Worm (Caenorhabditis elegans) whole organism, L2 larva: Measurements from ENCODE around the gene C01G10.17.

ENCODE experiments used
- C34F6.9 ChIP-seq: fragments of 150-350 bp; optimal IDR thresholded peaks from 2 replicates; lab custom pipeline; 2014; ENCODE audit warnings: missing biosample characterization, missing genetic modification characterization
- F13H6.1 ChIP-seq: sonication (generic microtip); optimal IDR thresholded peaks from 2 replicates; lab custom pipeline; 2016; ENCODE audit warnings: missing genetic modification characterization, missing compliant biosample characterization
- R02D3.7 ChIP-seq: fragments of 150-350 bp; optimal IDR thresholded peaks from 2 replicates; lab custom pipeline; 2014; ENCODE audit warnings: missing biosample characterization, missing genetic modification characterization
- Y55F3AM.14 ChIP-seq: fragments of 200-800 bp; sonication (Bioruptor generic); optimal IDR thresholded peaks from 2 replicates; lab custom pipeline; 2018; ENCODE audit warnings: mild to moderate bottlenecking, missing genetic modification characterization, missing compliant biosample characterization
- ZK546.5 ChIP-seq: sonication (generic microtip); optimal IDR thresholded peaks from 2 replicates; lab custom pipeline; 2017; ENCODE audit warnings: missing biosample characterization, missing genetic modification characterization
- alr-1 ChIP-seq: fragments of 150-350 bp; optimal IDR thresholded peaks from 2 replicates; lab custom pipeline; 2014; ENCODE audit warnings: missing biosample characterization, missing genetic modification characterization
- aly-2 ChIP-seq: fragments of 150-350 bp; optimal IDR thresholded peaks from 2 replicates; lab custom pipeline; 2014; ENCODE audit warnings: missing biosample characterization, missing genetic modification characterization
- ama-1 ChIP-seq: fragments of 150-350 bp; optimal IDR thresholded peaks from 2 replicates; lab custom pipeline; 2018; ENCODE audit warnings: inconsistent platforms
- blmp-1 ChIP-seq: sonication (generic microtip); optimal IDR thresholded peaks from 2 replicates; lab custom pipeline; 2017; ENCODE audit warnings: missing genetic modification characterization, mild to moderate bottlenecking, missing compliant biosample characterization, antibody characterized with exemption, moderate library complexity; ENCODE audit not compliant: insufficient read depth
- ceh-16 ChIP-seq: fragments of 150-350 bp; optimal IDR thresholded peaks from 2 replicates; lab custom pipeline; 2014; ENCODE audit warnings: missing biosample characterization, missing genetic modification characterization
- ceh-82 ChIP-seq: fragments of 150-350 bp; optimal IDR thresholded peaks from 2 replicates; lab custom pipeline; 2014; ENCODE audit warnings: missing biosample characterization, missing genetic modification characterization
- crh-2 ChIP-seq: sonication (generic microtip); optimal IDR thresholded peaks from 2 replicates; lab custom pipeline; 2017; ENCODE audit warnings: missing biosample characterization, missing genetic modification characterization
- dmd-4 ChIP-seq: sonication (generic microtip); optimal IDR thresholded peaks from 2 replicates; lab custom pipeline; 2017; ENCODE audit warnings: missing biosample characterization, missing genetic modification characterization
- egl-27 ChIP-seq: sonication (generic microtip); optimal IDR thresholded peaks from 3 replicates; lab custom pipeline; 2017; ENCODE audit warnings: missing biosample characterization, missing genetic modification reagents, missing genetic modification characterization
- elt-1 ChIP-seq: fragments of 150-350 bp; optimal IDR thresholded peaks from 2 replicates; lab custom pipeline; 2014; ENCODE audit warnings: missing biosample characterization, missing genetic modification characterization
- elt-3 ChIP-seq: sonication (generic microtip); optimal IDR thresholded peaks from 2 replicates; lab custom pipeline; 2017; ENCODE audit warnings: missing biosample characterization, missing genetic modification characterization
- fos-1 ChIP-seq: fragments of 150-350 bp; optimal IDR thresholded peaks from 2 replicates; lab custom pipeline; 2014; ENCODE audit warnings: missing biosample characterization, missing genetic modification characterization
- gmeb-1 ChIP-seq: fragments of 150-350 bp; optimal IDR thresholded peaks from 2 replicates; lab custom pipeline; 2014; ENCODE audit warnings: missing biosample characterization, missing genetic modification characterization
- lin-11 ChIP-seq: fragments of 150-350 bp; sonication (generic microtip); optimal IDR thresholded peaks from 2 replicates; lab custom pipeline; 2014; ENCODE audit warnings: missing biosample characterization, missing genetic modification characterization, inconsistent platforms, mixed read lengths
- lin-13 ChIP-seq: fragments of 150-350 bp; optimal IDR thresholded peaks from 2 replicates; lab custom pipeline; 2014; ENCODE audit warnings: missing biosample characterization, missing genetic modification reagents, missing genetic modification characterization
- lin-39 ChIP-seq: fragments of 150-350 bp; optimal IDR thresholded peaks from 2 replicates; lab custom pipeline; 2014; ENCODE audit warnings: missing biosample characterization, missing genetic modification reagents, missing genetic modification characterization
- lsy-2 ChIP-seq, 2 experiments: fragments of 150-350 bp in 1 of 2; sonication (generic microtip) in 1 of 2; optimal IDR thresholded peaks; 2 replicates each; lab custom pipeline; 2014 to 2017; ENCODE audit warnings: missing biosample characterization in 2 of 2, missing genetic modification characterization in 2 of 2
- mab-5 ChIP-seq: fragments of 150-350 bp; optimal IDR thresholded peaks from 2 replicates; lab custom pipeline; 2014; ENCODE audit warnings: missing biosample characterization, missing genetic modification characterization
- mbf-1 ChIP-seq: sonication (generic microtip); optimal IDR thresholded peaks from 2 replicates; lab custom pipeline; 2017; ENCODE audit warnings: missing biosample characterization, missing genetic modification characterization
- mdl-1 ChIP-seq, 2 experiments: fragments of 150-350 bp in 1 of 2; sonication (generic microtip) in 1 of 2; optimal IDR thresholded peaks; 2 replicates each; lab custom pipeline; 2017; ENCODE audit warnings: missing biosample characterization in 2 of 2, missing genetic modification characterization in 2 of 2
- nhr-10 ChIP-seq: sonication (generic microtip); optimal IDR thresholded peaks from 2 replicates; lab custom pipeline; 2017; ENCODE audit warnings: missing biosample characterization, missing genetic modification characterization
- nhr-11 ChIP-seq: fragments of 150-350 bp; optimal IDR thresholded peaks from 2 replicates; lab custom pipeline; 2014; ENCODE audit warnings: missing biosample characterization, missing genetic modification characterization
- nhr-12 ChIP-seq: fragments of 150-350 bp; optimal IDR thresholded peaks from 2 replicates; lab custom pipeline; 2014; ENCODE audit warnings: missing biosample characterization, missing genetic modification characterization
- nhr-129 ChIP-seq: fragments of 150-350 bp; optimal IDR thresholded peaks from 2 replicates; lab custom pipeline; 2014; ENCODE audit warnings: missing biosample characterization, missing genetic modification characterization
- nhr-21 ChIP-seq: fragments of 150-350 bp; optimal IDR thresholded peaks from 2 replicates; lab custom pipeline; 2014; ENCODE audit warnings: missing biosample characterization, missing genetic modification characterization
- nhr-23 ChIP-seq: fragments of 150-350 bp; optimal IDR thresholded peaks from 2 replicates; lab custom pipeline; 2014; ENCODE audit warnings: missing biosample characterization, missing genetic modification reagents, missing genetic modification characterization
- nhr-237 ChIP-seq: fragments of 150-350 bp; optimal IDR thresholded peaks from 2 replicates; lab custom pipeline; 2014; ENCODE audit warnings: missing biosample characterization, missing genetic modification characterization
- nhr-25 ChIP-seq: fragments of 150-350 bp; sonication (generic microtip); optimal IDR thresholded peaks from 3 replicates; lab custom pipeline; 2014; ENCODE audit warnings: missing biosample characterization, missing genetic modification characterization
- nhr-6 ChIP-seq: fragments of 150-350 bp; optimal IDR thresholded peaks from 2 replicates; lab custom pipeline; 2014; ENCODE audit warnings: missing biosample characterization, missing genetic modification characterization
- nhr-77 ChIP-seq: fragments of 150-350 bp; optimal IDR thresholded peaks from 2 replicates; lab custom pipeline; 2014; ENCODE audit warnings: missing biosample characterization, missing genetic modification characterization
- peb-1 ChIP-seq: fragments of 150-350 bp; optimal IDR thresholded peaks from 2 replicates; lab custom pipeline; 2014; ENCODE audit warnings: missing biosample characterization, missing genetic modification characterization
- sem-4 ChIP-seq: fragments of 150-350 bp; optimal IDR thresholded peaks from 2 replicates; lab custom pipeline; 2014; ENCODE audit warnings: missing biosample characterization, missing genetic modification reagents, missing genetic modification characterization
- skn-1 ChIP-seq: sonication (generic microtip); optimal IDR thresholded peaks from 2 replicates; lab custom pipeline; 2017; ENCODE audit warnings: missing biosample characterization, missing genetic modification characterization
- sma-3 ChIP-seq: sonication (generic microtip); optimal IDR thresholded peaks from 2 replicates; lab custom pipeline; 2016; ENCODE audit warnings: missing genetic modification reagents, missing genetic modification characterization, missing compliant biosample characterization
- sma-9 ChIP-seq, 2 experiments: fragments of 150-350 bp in 1 of 2; sonication (generic microtip) in 1 of 2; optimal IDR thresholded peaks; 2 replicates each; lab custom pipeline; 2014 to 2016; ENCODE audit warnings: missing genetic modification characterization in 2 of 2, mild to moderate bottlenecking in 1 of 2, missing biosample characterization in 1 of 2, missing compliant biosample characterization in 1 of 2, missing genetic modification reagents in 1 of 2, moderate library complexity in 1 of 2
- snpc-4 ChIP-seq: fragments of 150-350 bp; optimal IDR thresholded peaks from 2 replicates; lab custom pipeline; 2014; ENCODE audit warnings: missing biosample characterization, missing genetic modification characterization
- unc-39 ChIP-seq: fragments of 150-350 bp; optimal IDR thresholded peaks from 2 replicates; lab custom pipeline; 2014; ENCODE audit warnings: missing biosample characterization, missing genetic modification characterization
- unc-55 ChIP-seq: fragments of 150-350 bp; sonication (generic microtip); optimal IDR thresholded peaks from 3 replicates; lab custom pipeline; 2014; ENCODE audit warnings: missing biosample characterization, missing genetic modification reagents, missing genetic modification characterization
- unc-62 ChIP-seq: fragments of 150-350 bp; optimal IDR thresholded peaks from 2 replicates; lab custom pipeline; 2014; ENCODE audit warnings: missing biosample characterization, missing genetic modification reagents, missing genetic modification characterization
- zag-1 ChIP-seq: fragments of 150-350 bp; optimal IDR thresholded peaks from 2 replicates; lab custom pipeline; 2014; ENCODE audit warnings: missing biosample characterization, missing genetic modification characterization
- ztf-1 ChIP-seq: fragments of 200-800 bp; sonication (Bioruptor generic); conservative IDR thresholded peaks from 2 replicates; pipeline ENCODE4 v1.3.6; 2022; ENCODE audit warnings: missing genetic modification characterization, missing compliant biosample characterization
- ztf-11 ChIP-seq: sonication (generic microtip); optimal IDR thresholded peaks from 2 replicates; lab custom pipeline; 2017; ENCODE audit warnings: missing biosample characterization, missing genetic modification characterization
- ztf-4 ChIP-seq: fragments of 150-350 bp; optimal IDR thresholded peaks from 2 replicates; lab custom pipeline; 2014; ENCODE audit warnings: missing biosample characterization, missing genetic modification characterization

Gene C01G10.17

DNA sequence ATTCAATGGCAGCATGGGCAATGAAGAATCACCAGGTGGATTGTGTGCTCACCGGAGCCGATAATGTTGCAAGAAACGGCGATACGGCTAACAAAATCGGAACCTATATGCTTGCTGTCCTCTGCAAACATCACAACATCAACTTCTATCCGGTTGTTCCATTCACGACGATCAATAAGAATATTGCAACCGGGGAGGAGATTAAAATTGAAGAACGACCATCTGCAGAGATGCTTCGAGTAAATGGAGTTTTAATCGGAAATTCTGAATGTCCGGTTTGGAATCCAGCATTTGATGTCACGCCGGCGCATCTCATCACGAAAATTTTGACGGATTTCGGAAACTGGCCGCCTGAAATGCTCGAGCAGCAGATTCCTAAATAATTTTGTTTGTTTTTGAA is 6.9 kb upstream of the C01G10.17 start:
- TF ChIP-seq crh-2 (tag; lab: Kevin White, UChicago): peak; percentile 3
- TF ChIP-seq ama-1 (lab: Kevin White, UChicago): peak; percentile 79
- no peak for TF ChIP-seq sma-3 (GFP tag; lab: Kevin White, UChicago)

DNA sequence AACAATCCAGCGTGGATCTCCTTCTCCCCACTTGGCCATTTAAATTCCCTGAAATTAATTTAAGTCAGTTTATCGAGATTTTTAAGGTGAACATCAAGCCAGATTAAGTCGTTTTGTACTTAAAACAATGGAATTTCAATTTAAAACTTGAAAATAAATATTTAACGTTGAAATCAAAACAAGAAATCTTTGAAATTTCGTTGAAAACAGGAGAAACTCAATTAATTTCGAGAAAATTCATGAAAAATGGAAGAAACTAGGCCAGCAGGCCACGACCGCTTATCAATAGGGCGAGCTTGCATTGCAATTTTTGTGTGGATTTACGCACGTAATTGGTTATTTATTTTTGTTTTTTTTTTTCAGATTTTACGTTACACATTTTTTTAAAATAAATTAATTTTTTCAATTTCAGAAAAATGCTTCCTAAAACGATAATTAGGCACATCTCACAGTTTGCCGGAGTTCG is 5.2 kb upstream of the C01G10.17 start, which contains the start of the genes ahsa-1 and C01G10.7:
Gene ahsa-1, minus strand, starts transcription at position 51 of the 466 bp plus-strand sequence.
Gene C01G10.7, plus strand, starts transcription at position 413 of the 466 bp plus-strand sequence.
- TF ChIP-seq zag-1 (tag; lab: Kevin White, UChicago) (peak; percentile 30), nhr-129 (peak; percentile 78), mbf-1 (no peak), ama-1 (lab: Kevin White, UChicago) (no peak), egl-27 (tag; lab: Kevin White, UChicago) (peak; percentile 52), F13H6.1 (tag; lab: Kevin White, UChicago) (peak; percentile 86), R02D3.7 (tag; lab: Kevin White, UChicago) (peak; percentile 88), mab-5 (tag; lab: Kevin White, UChicago) (peak; percentile 80), ceh-16 (tag; lab: Kevin White, UChicago) (peak; percentile 36), crh-2 (tag; lab: Kevin White, UChicago) (peak; percentile 94), nhr-23 (no peak), nhr-10 (tag; lab: Kevin White, UChicago) (no peak), snpc-4 (tag; lab: Kevin White, UChicago) (peak; percentile 81), blmp-1 (tag; lab: Kevin White, UChicago) (peak; percentile 64), unc-55 (GFP tag; lab: Kevin White, UChicago) (peak; percentile 98), Y55F3AM.14 (GFP tag; lab: Kevin White, UChicago) (no peak), nhr-237 (tag; lab: Kevin White, UChicago) (peak; percentile 23), C34F6.9 (tag; lab: Kevin White, UChicago) (peak; percentile 98), nhr-25 (tag; lab: Kevin White, UChicago) (no peak), lin-11 (peak; percentile 47), nhr-77 (tag; lab: Kevin White, UChicago) (peak; percentile 78), unc-39 (tag; lab: Kevin White, UChicago) (no peak), alr-1 (no peak), ztf-4 (tag; lab: Kevin White, UChicago) (peak; percentile 79), aly-2 (tag; lab: Kevin White, UChicago) (no peak), nhr-11 (no peak), elt-1 (tag; lab: Kevin White, UChicago) (no peak), skn-1 (peak; percentile 56), sem-4 (peak; percentile 76), unc-62 (GFP tag; lab: Kevin White, UChicago) (no peak), elt-3 (tag; lab: Kevin White, UChicago) (no peak), lin-39 (tag; lab: Kevin White, UChicago) (no peak), ztf-1 (GFP tag; lab: Robert Waterston, UW) (no peak), sma-9 (GFP tag; optimal IDR thresholded peaks at IDR 0.05; lab: Kevin White, UChicago) (peak; percentile 88), sma-9 (tag; optimal IDR thresholded peaks at IDR 0.05; lab: Kevin White, UChicago) (no peak), peb-1 (tag; lab: Kevin White, UChicago) (no peak), nhr-21 (no peak), ztf-11 (no peak), fos-1 (tag; lab: Kevin White, UChicago) (peak; percentile 80), nhr-12 (tag; lab: Kevin White, UChicago) (no peak), ZK546.5 (tag; lab: Kevin White, UChicago) (peak; percentile 42), sma-3 (GFP tag; lab: Kevin White, UChicago) (peak; percentile 95), mdl-1 (tag; optimal IDR thresholded peaks at IDR 0.05; lab: Kevin White, UChicago) (peak in 1 of 2 experiments; percentile 6), gmeb-1 (tag; lab: Kevin White, UChicago) (peak; percentile 81), dmd-4 (tag; lab: Kevin White, UChicago) (no peak), lin-13 (peak; percentile 86), nhr-6 (tag; lab: Kevin White, UChicago) (no peak), ceh-82 (tag; lab: Kevin White, UChicago) (peak; percentile 15), lsy-2 (tag; optimal IDR thresholded peaks at IDR 0.05; lab: Kevin White, UChicago) (peak; percentile 76 to 93)
